Worm (Caenorhabditis elegans) whole organism, L3 larva: ENCODE results near the gene cka-1.

ENCODE experiments used
- R02D3.7 ChIP-seq: fragments of 150-350 bp; optimal IDR thresholded peaks from 2 replicates; lab custom pipeline; 2014; ENCODE audit warnings: missing biosample characterization, missing genetic modification characterization
- ZK546.5 ChIP-seq: sonication (generic microtip); optimal IDR thresholded peaks from 2 replicates; lab custom pipeline; 2017; ENCODE audit warnings: missing biosample characterization, missing genetic modification characterization
- aly-2 ChIP-seq: fragments of 150-350 bp; optimal IDR thresholded peaks from 2 replicates; lab custom pipeline; 2014; ENCODE audit warnings: missing biosample characterization, missing genetic modification characterization
- ama-1 ChIP-seq: fragments of 150-350 bp; optimal IDR thresholded peaks from 2 replicates; lab custom pipeline; 2018
- ceh-16 ChIP-seq: sonication (generic microtip); optimal IDR thresholded peaks from 2 replicates; lab custom pipeline; 2017; ENCODE audit warnings: missing biosample characterization, missing genetic modification characterization
- ceh-28 ChIP-seq: fragments of 150-350 bp; optimal IDR thresholded peaks from 2 replicates; lab custom pipeline; 2014; ENCODE audit warnings: missing biosample characterization, missing genetic modification reagents, missing genetic modification characterization
- ceh-82 ChIP-seq: fragments of 150-350 bp; optimal IDR thresholded peaks from 2 replicates; lab custom pipeline; 2014; ENCODE audit warnings: missing biosample characterization, missing genetic modification characterization
- ceh-9 ChIP-seq: sonication (generic microtip); optimal IDR thresholded peaks from 2 replicates; lab custom pipeline; 2018; ENCODE audit warnings: missing biosample characterization, missing genetic modification characterization
- egl-27 ChIP-seq: sonication (generic microtip); optimal IDR thresholded peaks from 4 replicates; lab custom pipeline; 2017; ENCODE audit warnings: missing biosample characterization, missing genetic modification reagents, missing genetic modification characterization
- egl-5 ChIP-seq: fragments of 150-350 bp; optimal IDR thresholded peaks from 2 replicates; lab custom pipeline; 2017; ENCODE audit warnings: missing biosample characterization, missing genetic modification reagents, missing genetic modification characterization, inconsistent platforms
- elt-1 ChIP-seq: fragments of 150-350 bp; optimal IDR thresholded peaks from 2 replicates; lab custom pipeline; 2014; ENCODE audit warnings: missing biosample characterization, missing genetic modification characterization
- elt-3 ChIP-seq, 3 experiments: fragments of 150-350 bp in 1 of 3; sonication (generic microtip) in 2 of 3; optimal IDR thresholded peaks; 2 replicates in 2 of 3; 4 replicates in 1 of 3; lab custom pipeline; 2014 to 2017; ENCODE audit warnings: missing biosample characterization in 3 of 3, missing genetic modification characterization in 3 of 3
- eor-1 ChIP-seq, 2 experiments: fragments of 150-350 bp; optimal IDR thresholded peaks; 2 replicates each; lab custom pipeline; 2014 to 2018; ENCODE audit warnings: missing biosample characterization in 2 of 2, missing genetic modification characterization in 2 of 2
- fkh-10 ChIP-seq: sonication (generic microtip); optimal IDR thresholded peaks from 2 replicates; lab custom pipeline; 2017; ENCODE audit warnings: missing biosample characterization, missing genetic modification reagents, missing genetic modification characterization
- fkh-2 ChIP-seq: fragments of 150-350 bp; optimal IDR thresholded peaks from 2 replicates; lab custom pipeline; 2014; ENCODE audit warnings: missing biosample characterization, missing genetic modification reagents, missing genetic modification characterization
- hmg-11 ChIP-seq: sonication (generic microtip); optimal IDR thresholded peaks from 2 replicates; lab custom pipeline; 2016; ENCODE audit warnings: missing genetic modification characterization, missing compliant biosample characterization
- jun-1 ChIP-seq: fragments of 150-350 bp; optimal IDR thresholded peaks from 2 replicates; lab custom pipeline; 2014; ENCODE audit warnings: missing biosample characterization, missing genetic modification reagents, missing genetic modification characterization
- lin-15B ChIP-seq: fragments of 150-350 bp; optimal IDR thresholded peaks from 2 replicates; lab custom pipeline; 2014; ENCODE audit warnings: missing biosample characterization, missing genetic modification characterization
- lin-39 ChIP-seq: fragments of 150-350 bp; optimal IDR thresholded peaks from 2 replicates; lab custom pipeline; 2018; ENCODE audit warnings: missing biosample characterization, missing genetic modification reagents, missing genetic modification characterization
- lsy-12 ChIP-seq: sonication (generic microtip); optimal IDR thresholded peaks from 2 replicates; lab custom pipeline; 2016; ENCODE audit warnings: mild to moderate bottlenecking, missing genetic modification characterization, missing compliant biosample characterization
- mdl-1 ChIP-seq: fragments of 150-350 bp; optimal IDR thresholded peaks from 2 replicates; lab custom pipeline; 2014; ENCODE audit warnings: missing biosample characterization, missing genetic modification characterization
- nfya-1 ChIP-seq: sonication (generic microtip); optimal IDR thresholded peaks from 2 replicates; lab custom pipeline; 2017; ENCODE audit warnings: missing genetic modification characterization, mild to moderate bottlenecking, missing compliant biosample characterization, antibody characterized with exemption, moderate library complexity; ENCODE audit not compliant: insufficient read depth
- nhr-11 ChIP-seq: fragments of 150-350 bp; optimal IDR thresholded peaks from 2 replicates; lab custom pipeline; 2014; ENCODE audit warnings: missing biosample characterization, missing genetic modification characterization
- nhr-12 ChIP-seq: fragments of 150-350 bp; optimal IDR thresholded peaks from 2 replicates; lab custom pipeline; 2014; ENCODE audit warnings: missing biosample characterization, missing genetic modification characterization
- nhr-23 ChIP-seq: fragments of 150-350 bp; optimal IDR thresholded peaks from 2 replicates; lab custom pipeline; 2014; ENCODE audit warnings: missing biosample characterization, missing genetic modification reagents, missing genetic modification characterization
- nhr-237 ChIP-seq: fragments of 150-350 bp; optimal IDR thresholded peaks from 2 replicates; lab custom pipeline; 2014; ENCODE audit warnings: missing biosample characterization, missing genetic modification characterization
- nhr-25 ChIP-seq: sonication (generic microtip); optimal IDR thresholded peaks from 2 replicates; lab custom pipeline; 2017; ENCODE audit warnings: missing biosample characterization, missing genetic modification characterization
- nhr-28 ChIP-seq: fragments of 150-350 bp; optimal IDR thresholded peaks from 2 replicates; lab custom pipeline; 2014; ENCODE audit warnings: missing biosample characterization, missing genetic modification characterization
- nhr-43 ChIP-seq: sonication (generic microtip); optimal IDR thresholded peaks from 2 replicates; lab custom pipeline; 2016; ENCODE audit warnings: mild to moderate bottlenecking, missing genetic modification characterization, missing compliant biosample characterization; ENCODE audit not compliant: poor library complexity, severe bottlenecking
- nhr-67 ChIP-seq: fragments of 150-350 bp; optimal IDR thresholded peaks from 2 replicates; lab custom pipeline; 2014; ENCODE audit warnings: missing biosample characterization, missing genetic modification characterization
- nhr-76 ChIP-seq: fragments of 150-350 bp; sonication (generic microtip); optimal IDR thresholded peaks from 5 replicates; lab custom pipeline; 2014; ENCODE audit warnings: missing biosample characterization, missing genetic modification characterization
- nhr-77 ChIP-seq: fragments of 150-350 bp; optimal IDR thresholded peaks from 2 replicates; lab custom pipeline; 2014; ENCODE audit warnings: missing biosample characterization, missing genetic modification characterization
- pha-4 ChIP-seq: fragments of 150-350 bp; optimal IDR thresholded peaks from 2 replicates; lab custom pipeline; 2014; ENCODE audit warnings: missing biosample characterization, missing genetic modification reagents, missing genetic modification characterization
- pqm-1 ChIP-seq: fragments of 150-350 bp; optimal IDR thresholded peaks from 2 replicates; lab custom pipeline; 2017; ENCODE audit warnings: missing biosample characterization, missing genetic modification characterization, inconsistent platforms
- sea-2 ChIP-seq: fragments of 150-350 bp; sonication (generic microtip); optimal IDR thresholded peaks from 4 replicates; lab custom pipeline; 2014; ENCODE audit warnings: missing biosample characterization, missing genetic modification reagents, missing genetic modification characterization
- skn-1 ChIP-seq: fragments of 150-350 bp; optimal IDR thresholded peaks from 2 replicates; lab custom pipeline; 2014; ENCODE audit warnings: missing biosample characterization, missing genetic modification characterization
- snpc-4 ChIP-seq: fragments of 150-350 bp; optimal IDR thresholded peaks from 2 replicates; lab custom pipeline; 2014; ENCODE audit warnings: missing biosample characterization, missing genetic modification characterization
- tbx-2 ChIP-seq: sonication (generic microtip); optimal IDR thresholded peaks from 2 replicates; lab custom pipeline; 2016; ENCODE audit warnings: mild to moderate bottlenecking, missing genetic modification characterization, missing compliant biosample characterization
- unc-39 ChIP-seq: sonication (generic microtip); optimal IDR thresholded peaks from 4 replicates; lab custom pipeline; 2017; ENCODE audit warnings: missing biosample characterization, missing genetic modification characterization
- zag-1 ChIP-seq: fragments of 150-350 bp; optimal IDR thresholded peaks from 2 replicates; lab custom pipeline; 2014; ENCODE audit warnings: missing biosample characterization, missing genetic modification characterization
- ztf-11 ChIP-seq: fragments of 150-350 bp; optimal IDR thresholded peaks from 2 replicates; lab custom pipeline; 2014; ENCODE audit warnings: missing biosample characterization, missing genetic modification characterization
- ztf-4 ChIP-seq: fragments of 150-350 bp; optimal IDR thresholded peaks from 2 replicates; lab custom pipeline; 2014; ENCODE audit warnings: missing biosample characterization, missing genetic modification characterization

cka-1 gene

ce11 chrIV:9728376-9728775, 9.0 kb downstream of the cka-1 start, which contains the start of gene nhr-100:
Gene nhr-100 (plus strand): TSS chrIV:9728676.
- TF ChIP-seq zag-1 (no peak), ztf-4 (no peak), ceh-82 (no peak), egl-27 (no peak), lin-39 (no peak)

ce11 chrIV:9727217-9727616, 10.2 kb downstream of the cka-1 start:
- TF ChIP-seq nhr-12 (no peak), nhr-23 (no peak), nhr-43 (tag; lab: Kevin White, UChicago) (no peak), ceh-16 (tag; lab: Kevin White, UChicago) (no peak), lin-39 (no peak), pqm-1 (no peak), ZK546.5 (tag; lab: Kevin White, UChicago) (no peak), nfya-1 (no peak)

- TF ChIP-seq nhr-11 (peak; percentile 66), nhr-28 (tag; lab: Kevin White, UChicago) (no peak)
- TF ChIP-seq, all 47 proteins: peak for 1
Measured at ce11 chrIV:9725468-9725985, 11.9 kb downstream of the cka-1 start.

- TF ChIP-seq nhr-77 (tag; lab: Kevin White, UChicago): no peak
- no peak for TF ChIP-seq egl-5 (tag; lab: Kevin White, UChicago)
- TF ChIP-seq nhr-76: no peak
- no peak for TF ChIP-seq elt-3 (tag; optimal IDR thresholded peaks at IDR 0.05; lab: Kevin White, UChicago)
- no peak for TF ChIP-seq ceh-9 (tag; lab: Kevin White, UChicago)
Measured at ce11 chrIV:9724948-9725347, 12.5 kb downstream of the cka-1 start, which contains the start of the genes nhr-138 and C28D4.18. Gene nhr-138 (plus strand): TSS chrIV:9725251. Gene C28D4.18 (plus strand): TSS chrIV:9725280.

- TF ChIP-seq ZK546.5 (tag; lab: Kevin White, UChicago) (no peak), pqm-1 (no peak), unc-39 (tag; lab: Kevin White, UChicago) (no peak), nhr-25 (tag; lab: Kevin White, UChicago) (no peak), nhr-237 (tag; lab: Kevin White, UChicago) (no peak), elt-1 (tag; lab: Kevin White, UChicago) (peak; percentile 92), ceh-9 (tag; lab: Kevin White, UChicago) (no peak), nhr-23 (peak; percentile 75), nhr-12 (no peak), lin-39 (no peak), nhr-11 (no peak), ceh-28 (tag; lab: Kevin White, UChicago) (peak; percentile 26)
Measured at ce11 chrIV:9723185-9723584, 14.2 kb downstream of the cka-1 start.

ce11 chrIV:9718396-9718795, 19.0 kb downstream of the cka-1 start:
- no peak for TF ChIP-seq nhr-12
- TF ChIP-seq ceh-9 (tag; lab: Kevin White, UChicago): no peak
- TF ChIP-seq nhr-28 (tag; lab: Kevin White, UChicago): no peak
- TF ChIP-seq nhr-11: peak; percentile 5
- TF ChIP-seq nhr-25 (tag; lab: Kevin White, UChicago): peak; percentile 77
- TF ChIP-seq pha-4 (tag; lab: Kevin White, UChicago): peak; percentile 90
- TF ChIP-seq ZK546.5 (tag; lab: Kevin White, UChicago): no peak
- TF ChIP-seq sea-2 (GFP tag; lab: Kevin White, UChicago): no peak
- peak; percentile 32 for TF ChIP-seq snpc-4 (tag; lab: Kevin White, UChicago)
- TF ChIP-seq lin-15B (tag; lab: Kevin White, UChicago): peak; percentile 54
- TF ChIP-seq pqm-1: peak; percentile 80
- TF ChIP-seq jun-1: peak; percentile 76
- TF ChIP-seq eor-1 (tag; optimal IDR thresholded peaks at IDR 0.05; lab: Kevin White, UChicago): no peak
- TF ChIP-seq skn-1 (tag; lab: Kevin White, UChicago): peak; percentile 99
- TF ChIP-seq unc-39 (tag; lab: Kevin White, UChicago): no peak
- peak; percentile 52 for TF ChIP-seq ceh-28 (tag; lab: Kevin White, UChicago)
- peak; percentile 23 for TF ChIP-seq elt-1 (tag; lab: Kevin White, UChicago)
- TF ChIP-seq tbx-2 (tag; lab: Kevin White, UChicago): peak; percentile 37
- TF ChIP-seq lsy-12 (tag; lab: Kevin White, UChicago): no peak
- peak; percentile 68 for TF ChIP-seq hmg-11
- no peak for TF ChIP-seq fkh-10 (GFP tag; lab: Kevin White, UChicago)
- no peak for TF ChIP-seq nhr-67
- no peak for TF ChIP-seq egl-27
- TF ChIP-seq ama-1 (lab: Kevin White, UChicago): peak; percentile 86
- TF ChIP-seq mdl-1: no peak
- TF ChIP-seq aly-2 (tag; lab: Kevin White, UChicago): no peak
- TF ChIP-seq elt-3 (tag; optimal IDR thresholded peaks at IDR 0.05; lab: Kevin White, UChicago): no peak
- no peak for TF ChIP-seq fkh-2 (tag; lab: Kevin White, UChicago)
- TF ChIP-seq nhr-77 (tag; lab: Kevin White, UChicago): no peak
- TF ChIP-seq ztf-11 (tag; lab: Kevin White, UChicago): no peak
- TF ChIP-seq R02D3.7 (tag; lab: Kevin White, UChicago): peak; percentile 4
- TF ChIP-seq egl-5 (tag; lab: Kevin White, UChicago): peak; percentile 68
- TF ChIP-seq lin-39: peak; percentile 53
